Worm (Caenorhabditis elegans): Measurements from ENCODE around the gene rbm-26.

DNA sequence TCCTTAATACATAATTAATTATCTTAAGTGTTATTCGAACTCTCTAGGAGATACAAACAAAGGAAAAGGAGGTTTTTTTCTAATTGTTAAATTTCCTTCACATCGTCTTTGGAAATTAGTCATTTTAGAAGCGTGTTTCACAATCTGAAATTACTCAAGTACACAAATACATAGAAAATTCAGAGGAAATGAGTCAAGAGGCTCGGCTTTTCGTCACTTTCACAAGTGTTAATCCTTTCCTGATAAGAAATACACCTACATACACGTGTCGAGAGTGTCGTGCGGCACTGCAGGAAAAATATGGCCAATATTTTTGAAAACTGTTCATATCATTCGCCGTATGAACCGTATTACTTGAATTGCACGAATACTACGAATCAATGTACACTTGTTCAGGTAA, 35.8 kb downstream of the rbm-26 start, which contains the start of gene B0244.4:
- no peak for TF ChIP-seq ceh-13 (GFP tag; optimal IDR thresholded peaks at IDR 0.05)
- no peak for TF ChIP-seq F13C5.2 (tag; optimal IDR thresholded peaks at IDR 0.05)
- TF ChIP-seq ama-1 (optimal IDR thresholded peaks at IDR 0.05), result no peak
